Worm (Caenorhabditis elegans) whole organism, young adult: ENCODE results near the gene C01G10.17.

ENCODE experiments used
- B0019.2 ChIP-seq: fragments of 200-800 bp; sonication (Bioruptor generic); conservative IDR thresholded peaks from 2 replicates; pipeline ENCODE4 v1.3.6; 2022; ENCODE audit warnings: missing genetic modification reagents, missing genetic modification characterization, missing compliant biosample characterization
- B0336.3 ChIP-seq: fragments of 200-800 bp; sonication (Bioruptor generic); IDR thresholded peaks from 2 replicates; pipeline ENCODE4 v1.3.6; 2022; ENCODE audit warnings: missing genetic modification characterization, missing compliant biosample characterization
- D2030.7 ChIP-seq: fragments of 200-800 bp; sonication (Bioruptor generic); IDR thresholded peaks from 2 replicates; pipeline ENCODE4 v1.3.6; 2022; ENCODE audit warnings: missing genetic modification reagents, missing genetic modification characterization, missing compliant biosample characterization
- F22D6.2 ChIP-seq: sonication (generic microtip); optimal IDR thresholded peaks from 2 replicates; lab custom pipeline; 2016; ENCODE audit warnings: mild to moderate bottlenecking, missing genetic modification characterization, missing compliant biosample characterization
- F37B4.10 ChIP-seq: fragments of 200-800 bp; sonication (Bioruptor generic); IDR thresholded peaks from 2 replicates; pipeline ENCODE4 v1.3.6; 2022; ENCODE audit warnings: missing genetic modification characterization, missing compliant biosample characterization
- K11D2.4 ChIP-seq: fragments of 200-800 bp; sonication (Bioruptor generic); IDR thresholded peaks from 2 replicates; pipeline ENCODE4 v1.3.6; 2022; ENCODE audit warnings: missing genetic modification reagents, missing genetic modification characterization, missing compliant biosample characterization
- K12H6.12 ChIP-seq: fragments of 200-800 bp; sonication (Bioruptor generic); optimal IDR thresholded peaks from 2 replicates; lab custom pipeline; 2018; ENCODE audit warnings: mild to moderate bottlenecking, missing genetic modification characterization, missing compliant biosample characterization
- T07F8.4 ChIP-seq: sonication (generic microtip); optimal IDR thresholded peaks from 2 replicates; lab custom pipeline; 2016; ENCODE audit warnings: mild to moderate bottlenecking, missing genetic modification characterization, moderate library complexity, missing compliant biosample characterization
- T26A5.8 ChIP-seq: sonication (generic microtip); optimal IDR thresholded peaks from 2 replicates; lab custom pipeline; 2016; ENCODE audit warnings: missing genetic modification characterization, missing compliant biosample characterization
- aptf-3 ChIP-seq: fragments of 200-800 bp; sonication (Bioruptor generic); IDR thresholded peaks from 2 replicates; pipeline ENCODE4 v1.3.6; 2022; ENCODE audit warnings: missing genetic modification characterization, missing compliant biosample characterization
- attf-5 ChIP-seq: fragments of 200-800 bp; sonication (Bioruptor generic); optimal IDR thresholded peaks from 2 replicates; lab custom pipeline; 2018; ENCODE audit warnings: mild to moderate bottlenecking, missing genetic modification characterization, missing compliant biosample characterization
- cebp-1 ChIP-seq, 2 experiments: fragments of 200-800 bp in 1 of 2; sonication (Bioruptor generic) in 1 of 2; sonication (generic microtip) in 1 of 2; IDR thresholded peaks in 1 of 2; optimal IDR thresholded peaks in 1 of 2; 2 replicates each; pipeline versions ENCODE4 v1.3.6 to Lab custom; 2017 to 2022; ENCODE audit warnings: missing compliant biosample characterization in 2 of 2, missing genetic modification characterization in 2 of 2, mild to moderate bottlenecking in 1 of 2, missing genetic modification reagents in 1 of 2, moderate library complexity in 1 of 2
- ceh-27 ChIP-seq: fragments of 200-800 bp; sonication (Bioruptor generic); optimal IDR thresholded peaks from 2 replicates; lab custom pipeline; 2018; ENCODE audit warnings: mild to moderate bottlenecking, missing genetic modification characterization, moderate library complexity, missing compliant biosample characterization
- ceh-58 ChIP-seq: fragments of 200-800 bp; sonication (Bioruptor generic); IDR thresholded peaks from 2 replicates; pipeline ENCODE4 v1.3.6; 2022; ENCODE audit warnings: missing genetic modification characterization, missing compliant biosample characterization
- dpff-1 ChIP-seq: sonication (generic microtip); optimal IDR thresholded peaks from 2 replicates; lab custom pipeline; 2017; ENCODE audit warnings: mild to moderate bottlenecking, missing genetic modification characterization, missing compliant biosample characterization
- egrh-3 ChIP-seq: fragments of 200-800 bp; sonication (Bioruptor generic); IDR thresholded peaks from 2 replicates; pipeline ENCODE4 v1.3.6; 2022; ENCODE audit warnings: missing genetic modification reagents, missing genetic modification characterization, missing compliant biosample characterization
- hlh-26 ChIP-seq: fragments of 200-800 bp; sonication (Bioruptor generic); conservative IDR thresholded peaks from 2 replicates; pipeline ENCODE4 v1.3.6; 2022; ENCODE audit warnings: missing genetic modification reagents, missing genetic modification characterization, missing compliant biosample characterization
- hmg-1.2 ChIP-seq: fragments of 200-800 bp; sonication (Bioruptor generic); IDR thresholded peaks from 2 replicates; pipeline ENCODE4 v1.3.6; 2022; ENCODE audit warnings: missing genetic modification reagents, missing genetic modification characterization, missing compliant biosample characterization
- hrde-1 ChIP-seq: sonication (generic microtip); optimal IDR thresholded peaks from 2 replicates; lab custom pipeline; 2016; ENCODE audit warnings: missing genetic modification characterization, mild to moderate bottlenecking, missing compliant biosample characterization, moderate library complexity, missing genotype, missing genetic modification reagents, borderline replicate concordance
- lin-40 ChIP-seq: sonication (generic microtip); optimal IDR thresholded peaks from 2 replicates; lab custom pipeline; 2016; ENCODE audit warnings: missing genetic modification characterization, mild to moderate bottlenecking, missing compliant biosample characterization, missing genotype, missing genetic modification reagents
- lsl-1 ChIP-seq: fragments of 200-800 bp; sonication (Bioruptor generic); optimal IDR thresholded peaks from 2 replicates; lab custom pipeline; 2018; ENCODE audit warnings: mild to moderate bottlenecking, missing genetic modification characterization, moderate library complexity, missing compliant biosample characterization
- madf-10 ChIP-seq: sonication (generic microtip); optimal IDR thresholded peaks from 2 replicates; lab custom pipeline; 2016; ENCODE audit warnings: mild to moderate bottlenecking, missing genetic modification characterization, missing compliant biosample characterization
- mcd-1 ChIP-seq: fragments of 200-800 bp; sonication (Bioruptor generic); IDR thresholded peaks from 2 replicates; pipeline ENCODE4 v1.3.6; 2022; ENCODE audit warnings: missing genetic modification reagents, missing genetic modification characterization, missing compliant biosample characterization
- nhr-90 ChIP-seq: sonication (generic microtip); optimal IDR thresholded peaks from 2 replicates; lab custom pipeline; 2016; ENCODE audit warnings: missing genotype, mild to moderate bottlenecking, missing genetic modification characterization, missing compliant biosample characterization
- pha-4 ChIP-seq: fragments of 150-350 bp; sonication (generic microtip); optimal IDR thresholded peaks from 2 replicates; lab custom pipeline; 2014; ENCODE audit warnings: missing biosample characterization, missing genetic modification reagents, missing genetic modification characterization
- repo-1 ChIP-seq: sonication (generic microtip); optimal IDR thresholded peaks from 2 replicates; lab custom pipeline; 2017; ENCODE audit warnings: mild to moderate bottlenecking, missing genetic modification characterization, missing compliant biosample characterization
- snpc-1.1 ChIP-seq: sonication (generic microtip); optimal IDR thresholded peaks from 2 replicates; lab custom pipeline; 2017; ENCODE audit warnings: missing genetic modification characterization, mild to moderate bottlenecking, missing compliant biosample characterization, antibody characterized with exemption, moderate library complexity, missing genotype, missing genetic modification reagents; ENCODE audit not compliant: insufficient read depth
- snpc-4 ChIP-seq, 5 experiments: fragments of 150-350 bp in 1 of 5; sonication (generic microtip) in 4 of 5; optimal IDR thresholded peaks; 2 replicates each; lab custom pipeline; 2014 to 2018; ENCODE audit warnings: missing genetic modification characterization in 5 of 5, missing biosample characterization in 3 of 5, antibody characterized with exemption in 2 of 5, mild to moderate bottlenecking in 2 of 5, missing compliant biosample characterization in 2 of 5, missing genotype in 2 of 5, moderate library complexity in 2 of 5, missing genetic modification reagents in 1 of 5
- tbp1 ChIP-seq: fragments of 200-800 bp; sonication (Bioruptor generic); optimal IDR thresholded peaks from 2 replicates; lab custom pipeline; 2018; ENCODE audit warnings: mild to moderate bottlenecking, missing genetic modification characterization, missing compliant biosample characterization
- zfh-2 ChIP-seq: fragments of 200-800 bp; sonication (Bioruptor generic); conservative IDR thresholded peaks from 2 replicates; pipeline ENCODE4 v1.3.6; 2022; ENCODE audit warnings: missing genetic modification reagents, missing genetic modification characterization, missing compliant biosample characterization
- ztf-18 ChIP-seq: sonication (generic microtip); optimal IDR thresholded peaks from 2 replicates; lab custom pipeline; 2016; ENCODE audit warnings: missing genotype, mild to moderate bottlenecking, missing genetic modification characterization, missing compliant biosample characterization

Gene C01G10.17

DNA sequence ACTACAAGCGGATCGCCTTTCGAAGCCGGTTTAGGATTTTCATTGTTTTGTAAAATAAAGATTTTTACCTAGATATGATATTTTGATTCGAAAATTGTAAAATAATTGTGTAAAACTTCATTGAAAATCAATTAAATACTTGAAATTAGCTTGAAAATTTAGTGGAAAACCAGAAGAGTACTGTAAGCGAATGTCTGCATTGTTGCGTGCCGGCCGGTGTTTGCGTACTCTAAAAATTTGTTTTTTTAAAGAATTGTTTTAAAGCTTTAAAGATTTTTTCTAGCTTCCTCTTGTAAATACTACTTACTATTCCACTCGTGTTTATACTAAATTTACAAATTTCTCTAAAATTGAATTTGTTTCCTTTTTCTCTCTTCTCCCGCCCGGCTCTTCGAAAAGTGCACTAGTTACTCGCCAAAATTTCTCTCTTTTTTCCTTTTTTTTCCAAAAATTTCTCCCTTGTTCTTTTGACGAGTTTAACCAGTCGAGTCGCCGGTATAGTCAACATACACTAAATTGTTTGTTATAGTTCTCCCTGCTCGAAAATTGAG lies 21.0 kb upstream of the C01G10.17 start:
- TF ChIP-seq D2030.7 (GFP tag; lab: Robert Waterston, UW) (peak; percentile 42; the same call in 1 of the 2 replicates), egrh-3 (GFP tag; lab: Robert Waterston, UW) (no peak), B0019.2 (GFP tag; lab: Robert Waterston, UW) (no peak), nhr-90 (tag; lab: Kevin White, UChicago) (no peak), F37B4.10 (no peak), hrde-1 (tag; lab: Kevin White, UChicago) (no peak), zfh-2 (no peak), repo-1 (tag; lab: Kevin White, UChicago) (no peak), hlh-26 (no peak), snpc-1.1 (tag; lab: Kevin White, UChicago) (no peak), F22D6.2 (no peak), lsl-1 (GFP tag; lab: Kevin White, UChicago) (peak; percentile 62), dpff-1 (tag; lab: Kevin White, UChicago) (no peak), T07F8.4 (tag; lab: Kevin White, UChicago) (no peak)

DNA sequence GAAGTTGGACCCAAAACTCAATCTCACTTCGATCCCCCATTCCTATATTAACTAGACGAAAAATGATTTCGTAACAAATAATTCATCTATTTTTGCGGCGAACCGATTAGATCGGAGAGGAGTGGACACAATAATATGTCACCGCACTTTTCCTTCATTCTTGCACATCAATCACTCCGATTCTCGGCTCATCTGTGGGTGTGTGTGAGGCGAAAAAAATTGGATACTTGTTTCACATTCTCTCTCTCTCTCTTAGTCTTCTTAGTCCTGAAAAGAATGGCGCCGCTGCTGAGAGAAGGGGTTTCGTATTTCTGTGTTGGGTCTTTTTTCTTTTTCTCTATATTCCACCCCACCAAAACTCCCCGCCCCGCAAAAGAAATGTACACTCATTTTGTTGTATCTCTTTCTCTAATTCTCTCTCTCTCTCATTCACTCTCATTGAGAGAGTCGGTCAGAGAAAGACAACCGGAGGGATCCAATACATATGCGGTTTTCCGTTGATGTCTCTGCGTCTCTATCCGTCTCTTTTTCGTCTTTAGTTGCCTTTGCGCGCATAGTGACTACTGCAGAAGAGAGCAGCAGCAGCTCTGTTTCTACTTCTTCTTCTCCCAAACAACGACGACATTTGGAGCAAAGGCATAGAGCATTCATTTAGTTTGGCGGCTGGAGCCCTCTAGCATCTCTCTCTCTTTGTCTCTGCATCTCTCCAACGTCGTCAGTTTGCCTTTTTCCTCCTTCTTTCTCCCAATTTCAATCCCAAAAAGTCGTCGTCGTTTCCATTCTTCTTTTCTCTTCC lies 19.3 kb upstream of the C01G10.17 start, which contains the start of gene unc-76:
Gene unc-76 (plus strand): TSS at position 746 of the 796 bp plus-strand sequence.
- TF ChIP-seq ceh-58 (GFP tag; lab: Robert Waterston, UW) (no peak), K11D2.4 (GFP tag; lab: Robert Waterston, UW) (peak; percentile 56; the same call in 1 of the 2 replicates), B0336.3 (GFP tag; lab: Robert Waterston, UW) (peak; percentile 39; the same call in 1 of the 2 replicates), snpc-1.1 (tag; lab: Kevin White, UChicago) (no peak), mcd-1 (peak; percentile 51), tbp1 (GFP tag; lab: Kevin White, UChicago) (peak; percentile 10), ztf-18 (peak; percentile 29), hmg-1.2 (GFP tag; lab: Robert Waterston, UW) (peak; percentile 69), zfh-2 (peak; percentile 53; the same call in 1 of the 2 replicates), madf-10 (peak; percentile 20), lin-40 (peak; percentile 76), T26A5.8 (tag; lab: Kevin White, UChicago) (no peak), pha-4 (tag; lab: Kevin White, UChicago) (no peak), cebp-1 (GFP tag; IDR thresholded peaks at IDR 0.05; lab: Robert Waterston, UW) (no peak), cebp-1 (tag; optimal IDR thresholded peaks at IDR 0.05; lab: Kevin White, UChicago) (peak; percentile 67), egrh-3 (GFP tag; lab: Robert Waterston, UW) (0 out of 2 replicates have a peak, but pooled peaks have one; percentile 15), K12H6.12 (tag; lab: Kevin White, UChicago) (peak; percentile 89), snpc-4 (GFP tag; optimal IDR thresholded peaks at IDR 0.05; lab: Kevin White, UChicago) (no peak), snpc-4 (tag; optimal IDR thresholded peaks at IDR 0.05; lab: Kevin White, UChicago) (peak in 2 of 4 experiments; percentile 34 to 55), attf-5 (GFP tag; lab: Kevin White, UChicago) (peak; percentile 38), ceh-27 (peak; percentile 13)

DNA sequence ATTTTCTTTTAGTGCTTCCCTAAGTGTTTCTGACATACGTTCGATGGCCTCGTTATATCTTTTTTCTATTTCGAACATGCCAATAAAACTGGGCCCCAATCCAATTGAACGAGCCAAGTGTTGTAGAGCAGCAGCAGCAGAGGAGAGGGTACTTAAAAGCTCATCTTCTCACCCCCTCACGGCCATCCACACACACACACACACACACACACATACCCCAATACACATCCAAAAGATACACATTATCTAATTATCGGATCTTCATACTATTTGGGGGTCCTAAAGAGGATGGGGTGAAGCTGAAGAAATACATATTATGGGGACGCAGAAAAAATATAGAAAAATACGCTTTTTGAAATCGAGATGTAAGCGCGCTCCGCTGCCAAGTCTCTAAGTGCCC lies 17.8 kb upstream of the C01G10.17 start:
- TF ChIP-seq aptf-3 (GFP tag; lab: Robert Waterston, UW) (no peak), ceh-27 (peak; percentile 69)
